Fruit fly (Drosophila melanogaster): Measurements from ENCODE around the gene mfr.

dm6 chr3L:8939654-8940053 is 27.2 kb upstream of the mfr start:
- TF ChIP-seq cnc (optimal IDR thresholded peaks at IDR 0.05) (no peak), CG7045 (GFP tag; optimal IDR thresholded peaks at IDR 0.05) (no peak), Clk (GFP tag; optimal IDR thresholded peaks at IDR 0.05) (no peak), Crg-1 (GFP tag; optimal IDR thresholded peaks at IDR 0.05) (no peak), CG5204 (GFP tag; optimal IDR thresholded peaks at IDR 0.05) (no peak), ovo (GFP tag; optimal IDR thresholded peaks at IDR 0.05) (no peak), bab1 (GFP tag; optimal IDR thresholded peaks at IDR 0.05) (no peak), CG11617 (GFP tag; optimal IDR thresholded peaks at IDR 0.05) (no peak), Mnt (GFP tag; optimal IDR thresholded peaks at IDR 0.05) (no peak)
